Fruit fly (Drosophila melanogaster) whole organism: ENCODE measurements around the gene Gr10a.

Experiments used
- CG8478 ChIP-seq: fragments of >200 bp; optimal IDR thresholded peaks from 2 replicates; lab custom pipeline; 2018; ENCODE audit warnings: inconsistent platforms
- Dll ChIP-seq: fragments of >200 bp; optimal IDR thresholded peaks from 2 replicates; lab custom pipeline; 2017
- usp ChIP-seq: fragments of >200 bp; optimal IDR thresholded peaks from 2 replicates; lab custom pipeline; 2017; ENCODE audit warnings: missing biosample characterization, missing genetic modification characterization, mixed read lengths

dm6 chrX:11464047-11464446 lies 46.8 kb upstream of the Gr10a start:
- TF ChIP-seq Dll (lab: Kevin White, UChicago) (no peak), CG8478 (lab: Kevin White, UChicago) (no peak), usp (GFP tag; lab: Kevin White, UChicago) (no peak)
